Fruit fly (Drosophila melanogaster) whole organism, prepupa: ENCODE results near the gene CG9951.

Experiments
- Blimp-1 ChIP-seq: fragments of 200-800 bp; sonication (Bioruptor generic); optimal IDR thresholded peaks from 3 replicates; lab custom pipeline; 2017; ENCODE audit warnings: missing biosample characterization, missing genetic modification characterization, mild to moderate bottlenecking, moderate library complexity, missing genetic modification reagents
- CG10669 ChIP-seq: fragments of 200-800 bp; sonication (Bioruptor generic); optimal IDR thresholded peaks from 3 replicates; lab custom pipeline; 2018; ENCODE audit warnings: missing biosample characterization, mild to moderate bottlenecking, missing genetic modification characterization, moderate library complexity
- CG8632 ChIP-seq: fragments of 200-800 bp; sonication (Bioruptor generic); optimal IDR thresholded peaks from 3 replicates; lab custom pipeline; 2016; ENCODE audit warnings: missing biosample characterization, missing genetic modification characterization
- ss ChIP-seq, 2 experiments: fragments of 200-800 bp; sonication (Bioruptor generic); optimal IDR thresholded peaks; 2 replicates in 1 of 2; 3 replicates in 1 of 2; lab custom pipeline; 2017 to 2018; ENCODE audit warnings: mild to moderate bottlenecking in 2 of 2, missing biosample characterization in 2 of 2, missing genetic modification characterization in 2 of 2, moderate library complexity in 1 of 2

- TF ChIP-seq CG10669 (no peak), ss (GFP tag; optimal IDR thresholded peaks at IDR 0.05; lab: Kevin White, UChicago) (no peak), CG8632 (no peak), Blimp-1 (GFP tag; lab: Kevin White, UChicago) (no peak)
Observed at dm6 chr3L:16875959-16876358, 13.0 kb downstream of the CG9951 start.
